Fruit fly (Drosophila melanogaster) whole organism, adult: ENCODE measurements around the gene CG13116.

ENCODE experiments used
- CG33017 ChIP-seq: fragments of 200-800 bp; sonication (Bioruptor generic); optimal IDR thresholded peaks from 2 replicates; lab custom pipeline; 2018; ENCODE audit warnings: missing biosample characterization, mild to moderate bottlenecking, missing genetic modification characterization, moderate library complexity
- tj ChIP-seq: fragments of 200-800 bp; sonication (Bioruptor generic); optimal IDR thresholded peaks from 3 replicates; lab custom pipeline; 2017; ENCODE audit warnings: missing biosample characterization, mild to moderate bottlenecking, missing genetic modification characterization, moderate library complexity

CG13116 gene

dm6 chr2L:9779754-9780153 is 50.0 kb downstream of the CG13116 start:
- TF ChIP-seq CG33017 (tag; lab: Kevin White, UChicago) (no peak), tj (GFP tag; lab: Kevin White, UChicago) (peak; percentile 3)
